Fruit fly (Drosophila melanogaster) whole organism, prepupa: ENCODE results near the gene CG33233.

Experiments
- dac ChIP-seq: fragments of 200-800 bp; sonication (Bioruptor generic); optimal IDR thresholded peaks from 2 replicates; lab custom pipeline; 2017; ENCODE audit warnings: missing biosample characterization, mild to moderate bottlenecking, missing genetic modification characterization
- svp ChIP-seq: fragments of 200-800 bp; sonication (Bioruptor generic); peaks from one replicate; lab custom pipeline; 2016; ENCODE audit warnings: missing biosample characterization, missing genetic modification characterization

DNA sequence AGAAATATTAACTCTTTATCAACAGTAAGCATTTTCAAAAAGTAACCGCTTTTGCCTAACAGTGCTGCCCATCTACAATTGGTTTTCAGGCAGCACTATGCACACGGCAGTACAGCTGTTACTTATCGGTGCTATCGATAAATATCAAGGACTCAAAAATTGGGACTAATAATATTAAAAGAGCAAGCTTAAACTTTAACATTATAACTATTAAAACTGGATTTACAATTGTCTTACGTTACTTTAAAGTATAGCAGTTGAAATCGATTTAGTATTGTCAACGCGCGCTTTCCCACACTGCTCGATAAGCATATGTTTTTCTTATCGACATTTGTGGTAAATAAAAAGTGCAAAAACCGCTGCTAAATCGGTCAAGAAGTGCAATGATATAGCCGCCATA lies 28.0 kb upstream of the CG33233 start, which contains the start of the genes CG42245 and MEP-1:
- TF ChIP-seq dac (no peak), svp (peak; percentile 80)
